Worm (Caenorhabditis elegans) whole organism, young adult: ENCODE data around the gene F35H12.1.

Experiments
- B0336.3 ChIP-seq: fragments of 200-800 bp; sonication (Bioruptor generic); IDR thresholded peaks from 2 replicates; pipeline ENCODE4 v1.3.6; 2022; ENCODE audit warnings: missing genetic modification characterization, missing compliant biosample characterization
- F23B12.7 ChIP-seq: sonication (generic microtip); optimal IDR thresholded peaks from 2 replicates; lab custom pipeline; 2017; ENCODE audit warnings: missing genetic modification characterization, mild to moderate bottlenecking, missing compliant biosample characterization, antibody characterized with exemption, moderate library complexity; ENCODE audit not compliant: insufficient read depth
- F33H1.4 ChIP-seq: fragments of 200-800 bp; sonication (Bioruptor generic); IDR thresholded peaks from 2 replicates; pipeline ENCODE4 v1.3.6; 2022; ENCODE audit warnings: missing genetic modification reagents, missing genetic modification characterization, missing compliant biosample characterization
- F55B11.4 ChIP-seq: sonication (generic microtip); optimal IDR thresholded peaks from 2 replicates; lab custom pipeline; 2016; ENCODE audit warnings: missing compliant biosample characterization, missing genetic modification characterization, borderline replicate concordance; ENCODE audit not compliant: insufficient read depth
- Y53F4B.3 ChIP-seq: fragments of 200-800 bp; sonication (Bioruptor generic); IDR thresholded peaks from 2 replicates; pipeline ENCODE4 v1.3.6; 2022; ENCODE audit warnings: missing genetic modification reagents, missing genetic modification characterization, missing compliant biosample characterization
- Y53G8AR.9 ChIP-seq: fragments of 200-800 bp; sonication (Bioruptor generic); conservative IDR thresholded peaks from 2 replicates; pipeline ENCODE4 v1.3.6; 2022; ENCODE audit warnings: missing genetic modification reagents, missing genetic modification characterization, missing compliant biosample characterization
- Y79H2A.3 ChIP-seq: fragments of 200-800 bp; sonication (Bioruptor generic); conservative IDR thresholded peaks from 2 replicates; pipeline ENCODE4 v1.3.6; 2022; ENCODE audit warnings: missing genetic modification reagents, missing genetic modification characterization, missing compliant biosample characterization
- akir-1 ChIP-seq: fragments of 200-800 bp; sonication (Bioruptor generic); optimal IDR thresholded peaks from 2 replicates; lab custom pipeline; 2018; ENCODE audit warnings: mild to moderate bottlenecking, missing genetic modification characterization, moderate library complexity, missing compliant biosample characterization
- atf-7 ChIP-seq: sonication (generic microtip); optimal IDR thresholded peaks from 2 replicates; lab custom pipeline; 2017; ENCODE audit warnings: mild to moderate bottlenecking, missing genetic modification characterization, missing compliant biosample characterization
- ceh-79 ChIP-seq: sonication (generic microtip); optimal IDR thresholded peaks from 2 replicates; lab custom pipeline; 2017; ENCODE audit warnings: mild to moderate bottlenecking, missing genetic modification characterization, missing compliant biosample characterization
- die-1 ChIP-seq: sonication (generic microtip); optimal IDR thresholded peaks from 2 replicates; lab custom pipeline; 2016; ENCODE audit warnings: missing genotype, mild to moderate bottlenecking, missing genetic modification characterization, missing compliant biosample characterization
- dox-1 ChIP-seq: fragments of 200-800 bp; sonication (Bioruptor generic); IDR thresholded peaks from 2 replicates; pipeline ENCODE4 v1.3.6; 2022; ENCODE audit warnings: missing genetic modification reagents, missing genetic modification characterization, missing compliant biosample characterization
- dpl-1 ChIP-seq: fragments of 150-350 bp; optimal IDR thresholded peaks from 2 replicates; lab custom pipeline; 2014; ENCODE audit warnings: missing biosample characterization, missing genetic modification reagents, missing genetic modification characterization
- efl-1 ChIP-seq: fragments of 150-350 bp; optimal IDR thresholded peaks from 2 replicates; lab custom pipeline; 2014; ENCODE audit warnings: missing biosample characterization, missing genetic modification reagents, missing genetic modification characterization
- ets-4 ChIP-seq: fragments of 200-800 bp; sonication (Bioruptor generic); optimal IDR thresholded peaks from 2 replicates; lab custom pipeline; 2018; ENCODE audit warnings: mild to moderate bottlenecking, missing genetic modification characterization, missing compliant biosample characterization
- let-607 ChIP-seq, 2 experiments: fragments of 200-800 bp in 1 of 2; sonication (Bioruptor generic) in 1 of 2; sonication (generic microtip) in 1 of 2; optimal IDR thresholded peaks; 2 replicates each; lab custom pipeline; 2016 to 2018; ENCODE audit warnings: mild to moderate bottlenecking in 2 of 2, missing compliant biosample characterization in 2 of 2, missing genetic modification characterization in 2 of 2, moderate library complexity in 2 of 2, missing genotype in 1 of 2
- lin-40 ChIP-seq: sonication (generic microtip); optimal IDR thresholded peaks from 2 replicates; lab custom pipeline; 2016; ENCODE audit warnings: missing genetic modification characterization, mild to moderate bottlenecking, missing compliant biosample characterization, missing genotype, missing genetic modification reagents
- lsy-27 ChIP-seq: sonication (generic microtip); optimal IDR thresholded peaks from 2 replicates; lab custom pipeline; 2017; ENCODE audit warnings: missing genetic modification characterization, mild to moderate bottlenecking, missing compliant biosample characterization, antibody characterized with exemption, missing genotype, borderline replicate concordance; ENCODE audit not compliant: insufficient read depth
- mes-4 ChIP-seq: sonication (generic microtip); optimal IDR thresholded peaks from 2 replicates; lab custom pipeline; 2016; ENCODE audit warnings: missing genotype, missing genetic modification characterization, missing compliant biosample characterization
- mxl-1 ChIP-seq: sonication (generic microtip); optimal IDR thresholded peaks from 2 replicates; lab custom pipeline; 2016; ENCODE audit warnings: missing genetic modification characterization, missing compliant biosample characterization
- nhr-80 ChIP-seq: sonication (generic microtip); optimal IDR thresholded peaks from 2 replicates; lab custom pipeline; 2016; ENCODE audit warnings: missing genetic modification characterization, missing compliant biosample characterization
- nhr-90 ChIP-seq: sonication (generic microtip); optimal IDR thresholded peaks from 2 replicates; lab custom pipeline; 2016; ENCODE audit warnings: missing genotype, mild to moderate bottlenecking, missing genetic modification characterization, missing compliant biosample characterization
- pha-4 ChIP-seq: fragments of 150-350 bp; sonication (generic microtip); optimal IDR thresholded peaks from 2 replicates; lab custom pipeline; 2014; ENCODE audit warnings: missing biosample characterization, missing genetic modification reagents, missing genetic modification characterization
- snpc-4 ChIP-seq, 5 experiments: fragments of 150-350 bp in 1 of 5; sonication (generic microtip) in 4 of 5; optimal IDR thresholded peaks; 2 replicates each; lab custom pipeline; 2014 to 2018; ENCODE audit warnings: missing genetic modification characterization in 5 of 5, missing biosample characterization in 3 of 5, antibody characterized with exemption in 2 of 5, mild to moderate bottlenecking in 2 of 5, missing compliant biosample characterization in 2 of 5, missing genotype in 2 of 5, moderate library complexity in 2 of 5, missing genetic modification reagents in 1 of 5
- tbp1 ChIP-seq: fragments of 200-800 bp; sonication (Bioruptor generic); optimal IDR thresholded peaks from 2 replicates; lab custom pipeline; 2018; ENCODE audit warnings: mild to moderate bottlenecking, missing genetic modification characterization, missing compliant biosample characterization
- tbx-9 ChIP-seq: sonication (generic microtip); optimal IDR thresholded peaks from 2 replicates; lab custom pipeline; 2016; ENCODE audit warnings: borderline replicate concordance, missing genetic modification characterization, inconsistent platforms, missing compliant biosample characterization
- tlf-1 ChIP-seq: fragments of 200-800 bp; sonication (Bioruptor generic); optimal IDR thresholded peaks from 2 replicates; lab custom pipeline; 2018; ENCODE audit warnings: mild to moderate bottlenecking, missing genetic modification characterization, missing compliant biosample characterization
- unc-62 ChIP-seq: fragments of 150-350 bp; optimal IDR thresholded peaks from 2 replicates; lab custom pipeline; 2014; ENCODE audit warnings: missing biosample characterization, missing genetic modification reagents, missing genetic modification characterization
- ztf-22 ChIP-seq: fragments of 200-800 bp; sonication (Bioruptor generic); optimal IDR thresholded peaks from 2 replicates; lab custom pipeline; 2018; ENCODE audit warnings: mild to moderate bottlenecking, missing genetic modification characterization, moderate library complexity, missing compliant biosample characterization
- ztf-25 ChIP-seq: fragments of 200-800 bp; sonication (Bioruptor generic); IDR thresholded peaks from 2 replicates; pipeline ENCODE4 v1.3.6; 2022; ENCODE audit warnings: missing genetic modification reagents, missing genetic modification characterization, missing compliant biosample characterization
- ztf-26 ChIP-seq: sonication (generic microtip); optimal IDR thresholded peaks from 2 replicates; lab custom pipeline; 2017; ENCODE audit warnings: missing genetic modification characterization, missing compliant biosample characterization

F35H12.1 gene

DNA sequence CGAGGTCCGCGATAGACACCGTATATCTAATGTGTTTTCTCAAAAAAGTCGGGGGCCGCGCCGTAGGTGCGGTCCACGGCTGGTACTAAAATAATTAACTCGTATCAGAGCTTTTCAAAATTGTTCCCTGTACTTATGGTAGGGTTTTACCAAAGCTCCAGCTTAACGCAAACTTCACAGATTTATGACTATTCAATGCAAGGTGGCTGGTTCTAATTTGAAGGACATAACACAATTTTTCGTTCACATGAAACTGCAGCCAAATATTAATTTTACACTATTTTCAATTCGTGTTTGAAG, 41.6 kb downstream of the F35H12.1 start:
- no peak for TF ChIP-seq snpc-4 (GFP tag; optimal IDR thresholded peaks at IDR 0.05; lab: Kevin White, UChicago)
- peak in 2 of 4 experiments; percentile 62 to 72 for TF ChIP-seq snpc-4 (tag; optimal IDR thresholded peaks at IDR 0.05; lab: Kevin White, UChicago)
- no peak for TF ChIP-seq ztf-22
- TF ChIP-seq Y79H2A.3 (GFP tag; lab: Robert Waterston, UW) = no peak
- TF ChIP-seq F55B11.4 (tag; lab: Kevin White, UChicago) = no peak

DNA sequence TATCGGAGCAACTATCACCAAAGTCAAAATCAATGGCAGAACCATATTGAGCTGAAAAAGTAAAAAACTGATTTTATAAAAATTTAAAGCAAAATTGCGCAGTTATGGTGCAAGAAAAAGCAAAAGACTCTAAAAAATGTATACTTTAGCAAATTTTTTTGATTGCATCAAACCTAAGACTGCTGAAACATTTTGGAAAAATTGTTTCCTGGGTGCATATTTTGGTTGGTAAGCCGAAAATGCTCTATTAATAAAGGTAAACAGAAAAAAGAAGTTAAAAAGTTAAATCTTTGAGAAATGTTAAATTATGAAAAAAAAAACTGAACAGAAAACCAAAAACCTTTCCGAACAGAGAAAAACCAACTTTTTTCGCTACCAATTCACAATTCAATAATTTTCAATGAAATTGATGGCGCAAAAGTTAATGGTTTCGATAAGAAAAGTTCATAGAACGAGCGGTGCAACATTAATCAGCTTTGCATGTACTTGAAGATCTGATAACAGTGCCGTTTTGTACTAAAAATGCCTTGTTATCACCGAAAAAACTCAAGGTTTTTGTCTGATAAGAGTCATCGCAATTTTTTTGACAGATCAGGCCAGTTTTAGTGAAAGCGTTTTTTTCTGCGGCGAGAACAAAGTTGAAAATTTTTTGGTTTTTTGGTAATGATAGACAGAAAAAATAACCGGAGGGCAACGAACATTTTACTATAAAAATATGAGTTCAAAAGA, 44.5 kb downstream of the F35H12.1 start, which contains the start of gene abhd-3.2:
abhd-3.2 (minus strand) TSS at position 51 of the 729 bp plus-strand sequence.
- peak; percentile 12 for TF ChIP-seq tbp1 (GFP tag; lab: Kevin White, UChicago)
- TF ChIP-seq ztf-22 = peak; percentile 88
- TF ChIP-seq atf-7 (tag; lab: Kevin White, UChicago) = peak; percentile 63
- TF ChIP-seq B0336.3 (GFP tag; lab: Robert Waterston, UW) = peak; percentile 44; the same call in 1 of the 2 replicates
- no peak for TF ChIP-seq F23B12.7 (tag; lab: Kevin White, UChicago)
- TF ChIP-seq let-607 (tag; optimal IDR thresholded peaks at IDR 0.05; lab: Kevin White, UChicago) = peak; percentile 2 to 45
- TF ChIP-seq lin-40 (tag; lab: Kevin White, UChicago) = peak; percentile 71
- TF ChIP-seq die-1 (tag; lab: Kevin White, UChicago) = no peak
- TF ChIP-seq unc-62 (GFP tag; lab: Kevin White, UChicago) = peak; percentile 66
- TF ChIP-seq dox-1 (GFP tag; lab: Robert Waterston, UW) = peak; percentile 62
- TF ChIP-seq tlf-1 = peak; percentile 44
- TF ChIP-seq efl-1 = no peak
- no peak for TF ChIP-seq mes-4 (tag; lab: Kevin White, UChicago)
- no peak for TF ChIP-seq nhr-90 (tag; lab: Kevin White, UChicago)
- TF ChIP-seq ztf-26 (tag; lab: Kevin White, UChicago) = peak; percentile 19
- peak; percentile 82 for TF ChIP-seq ets-4 (GFP tag; lab: Kevin White, UChicago)
- TF ChIP-seq mxl-1 (tag; lab: Kevin White, UChicago) = no peak
- TF ChIP-seq ztf-25 (GFP tag; lab: Robert Waterston, UW) = no peak
- peak; percentile 81 for TF ChIP-seq pha-4
- peak; percentile 98 for TF ChIP-seq nhr-80 (tag; lab: Kevin White, UChicago)
- TF ChIP-seq, all 124 proteins: peak for 13

DNA sequence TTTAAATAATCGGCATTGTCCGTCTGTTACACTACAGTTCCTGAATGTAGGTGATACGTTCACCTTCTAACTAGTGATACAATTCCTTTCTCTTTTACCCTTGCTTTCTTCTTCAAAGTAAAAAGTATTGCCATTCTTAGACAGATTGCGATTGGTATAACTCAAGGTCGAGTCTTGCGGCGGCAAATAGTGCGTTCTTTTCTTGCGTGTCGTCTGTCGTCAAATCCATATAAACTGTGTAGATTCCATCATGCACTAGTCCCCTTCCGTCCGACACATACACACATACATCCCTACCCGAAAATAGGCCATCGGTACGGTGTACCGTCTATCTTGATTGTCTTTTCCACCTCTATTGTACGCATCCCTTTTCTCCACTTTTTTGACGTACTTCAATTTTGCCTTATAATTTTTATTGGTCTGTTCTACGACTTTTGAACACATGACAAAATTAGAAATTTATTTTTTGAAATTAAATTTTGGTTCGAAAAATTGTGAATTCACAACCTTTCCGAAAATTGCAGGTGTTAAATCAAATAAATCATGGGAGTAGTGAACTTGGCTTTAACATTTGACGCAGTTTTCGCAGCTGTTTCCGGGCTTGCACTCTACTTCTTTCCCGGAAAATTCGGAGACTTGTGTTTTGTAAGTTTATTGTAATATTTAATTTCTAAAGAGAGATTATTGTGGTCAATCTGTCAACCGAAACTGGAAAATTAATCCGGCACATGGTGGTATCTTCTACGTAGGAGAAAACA, 46.8 kb downstream of the F35H12.1 start, which contains the start of gene C44C1.1:
C44C1.1 (plus strand) TSS at position 525 of the 758 bp plus-strand sequence.
- TF ChIP-seq akir-1 (GFP tag; lab: Kevin White, UChicago) = no peak
- TF ChIP-seq ceh-79 = no peak
- no peak for TF ChIP-seq nhr-80 (tag; lab: Kevin White, UChicago)
- TF ChIP-seq tbx-9 (tag; lab: Kevin White, UChicago) = no peak
- TF ChIP-seq dpl-1 (GFP tag; lab: Kevin White, UChicago) = no peak
- TF ChIP-seq F33H1.4 = no peak
- no peak for TF ChIP-seq F55B11.4 (tag; lab: Kevin White, UChicago)
- no peak for TF ChIP-seq unc-62 (GFP tag; lab: Kevin White, UChicago)
- TF ChIP-seq Y53F4B.3 (GFP tag; lab: Robert Waterston, UW) = no peak
- no peak for TF ChIP-seq lsy-27
- TF ChIP-seq Y53G8AR.9 (GFP tag; lab: Robert Waterston, UW) = no peak
- TF ChIP-seq B0336.3 (GFP tag; lab: Robert Waterston, UW) = no peak
- TF ChIP-seq, all 124 proteins: peak for 0
